Worm (Caenorhabditis elegans): ENCODE data around the gene nhr-231.

Gene nhr-231

DNA sequence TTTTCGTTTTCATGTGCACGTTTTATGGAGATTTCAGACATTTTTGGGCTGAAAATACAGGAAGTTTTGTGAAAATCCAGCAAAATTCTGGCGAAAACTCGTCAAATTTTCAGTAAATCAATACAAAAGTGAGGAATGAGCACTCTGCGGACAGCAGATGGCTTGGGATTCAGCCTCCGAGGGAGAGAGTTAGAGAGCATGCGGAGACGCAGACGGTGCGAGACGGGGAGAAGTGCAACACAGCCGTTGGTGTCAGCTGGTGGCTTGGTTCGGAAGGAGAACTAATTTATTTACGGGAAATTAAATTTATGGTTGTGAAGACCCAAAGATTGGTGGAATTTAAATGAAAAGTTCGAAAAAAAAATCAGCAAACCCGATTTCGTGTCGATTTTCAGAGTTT lies 17.9 kb downstream of the nhr-231 start, which contains the start of gene C54E10.6:
C54E10.6 (minus strand) TSS at position 109 of the 400 bp plus-strand sequence.
- TF ChIP-seq ztf-11 (tag; optimal IDR thresholded peaks at IDR 0.05) = peak in 1 of 2 experiments; percentile 23
- TF ChIP-seq efl-1 (optimal IDR thresholded peaks at IDR 0.05) = peak in 1 of 2 experiments; percentile 5
- no peak for TF ChIP-seq efl-1 (GFP tag; optimal IDR thresholded peaks at IDR 0.05 in 1 of 2)
- TF ChIP-seq jun-1 (tag; optimal IDR thresholded peaks at IDR 0.05) = no peak
- 0 out of 2 replicates have a peak, but pooled peaks have one; percentile 11 for TF ChIP-seq nhr-19 (GFP tag; conservative IDR thresholded peaks at IDR 0.05)
- no peak for TF ChIP-seq pqm-1 (tag; optimal IDR thresholded peaks at IDR 0.05)
- TF ChIP-seq tbx-2 (tag; optimal IDR thresholded peaks at IDR 0.05) = peak; percentile 18
- TF ChIP-seq lin-14 (GFP tag; optimal IDR thresholded peaks at IDR 0.05) = peak; percentile 46
- peak; percentile 60 for TF ChIP-seq rnt-1 (tag; optimal IDR thresholded peaks at IDR 0.05)
- TF ChIP-seq dpl-1 (GFP tag; optimal IDR thresholded peaks at IDR 0.05) = no peak
- peak; percentile 9 for TF ChIP-seq nhr-47 (tag; optimal IDR thresholded peaks at IDR 0.05)
- peak; percentile 16 for TF ChIP-seq snu-23 (GFP tag; optimal IDR thresholded peaks at IDR 0.05)

DNA sequence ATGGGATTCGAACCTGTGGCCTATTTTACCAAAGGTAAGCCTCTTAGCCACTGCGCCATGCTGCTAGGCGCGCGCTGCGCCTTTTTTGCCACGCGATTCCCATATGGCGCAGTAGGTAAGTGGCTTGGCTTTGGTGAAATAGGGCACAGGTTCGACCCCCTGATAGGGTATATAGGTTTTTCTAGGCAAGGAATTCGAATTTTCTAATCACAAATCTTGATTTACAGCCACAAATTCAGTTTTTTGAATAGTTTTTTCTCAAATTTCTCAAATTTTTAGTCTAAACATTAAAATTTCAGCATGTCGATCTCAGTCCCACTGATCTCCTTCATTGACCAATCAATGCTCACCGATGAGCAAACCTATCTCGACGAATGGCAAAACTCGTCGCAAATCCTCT lies 19.9 kb downstream of the nhr-231 start, which contains the start of gene C54E10.3:
C54E10.3 (plus strand) TSS at position 301 of the 400 bp plus-strand sequence.
- no peak for TF ChIP-seq hlh-4 (tag; optimal IDR thresholded peaks at IDR 0.05)
- no peak for TF ChIP-seq mep-1 (tag; optimal IDR thresholded peaks at IDR 0.05)
- TF ChIP-seq aha-1 (tag; optimal IDR thresholded peaks at IDR 0.05) = no peak
- TF ChIP-seq grh-1 (GFP tag; IDR thresholded peaks at IDR 0.05) = no peak
- no peak for TF ChIP-seq unc-62 (GFP tag; optimal IDR thresholded peaks at IDR 0.05)
- TF ChIP-seq nhr-28 (tag; optimal IDR thresholded peaks at IDR 0.05) = no peak
- no peak for TF ChIP-seq ceh-63 (GFP tag; optimal IDR thresholded peaks at IDR 0.05)
- TF ChIP-seq nhr-237 (tag; optimal IDR thresholded peaks at IDR 0.05) = no peak
- no peak for TF ChIP-seq ceh-8 (GFP tag; optimal IDR thresholded peaks at IDR 0.05)
- no peak for TF ChIP-seq sptf-1 (tag; optimal IDR thresholded peaks at IDR 0.05)
- TF ChIP-seq nhr-71 (tag; optimal IDR thresholded peaks at IDR 0.05) = no peak
- no peak for TF ChIP-seq nhr-11 (tag; optimal IDR thresholded peaks at IDR 0.05)
- TF ChIP-seq nhr-84 (tag; optimal IDR thresholded peaks at IDR 0.05) = no peak
- no peak for TF ChIP-seq lsy-2 (tag; optimal IDR thresholded peaks at IDR 0.05)
- TF ChIP-seq unc-98 (GFP tag; IDR thresholded peaks at IDR 0.05) = no peak
- no peak for TF ChIP-seq nhr-85 (tag)
- TF ChIP-seq mdl-1 (tag; optimal IDR thresholded peaks at IDR 0.05) = no peak
- no peak for TF ChIP-seq nhr-76 (tag; optimal IDR thresholded peaks at IDR 0.05)
- no peak for TF ChIP-seq egl-13 (tag; optimal IDR thresholded peaks at IDR 0.05)

DNA sequence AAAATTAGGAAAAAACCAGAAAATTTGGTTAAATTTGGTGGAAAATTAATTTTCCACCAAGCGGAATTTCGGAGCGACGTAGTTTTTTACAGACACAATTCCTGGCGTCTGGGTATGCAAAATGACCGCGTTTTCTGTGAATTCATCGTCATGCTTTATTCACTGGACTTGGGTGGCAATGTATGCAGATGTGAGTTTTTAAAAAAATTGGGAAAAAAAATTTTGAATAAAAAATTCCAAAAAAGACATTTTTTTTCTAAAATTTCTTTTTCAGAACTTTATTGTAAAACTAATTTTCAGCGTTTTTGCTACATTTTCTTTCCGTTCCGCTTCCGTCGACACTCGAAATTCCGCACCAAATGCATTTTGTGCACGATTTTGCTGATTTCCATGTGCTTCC lies 20.6 kb downstream of the nhr-231 start, which contains the start of gene C54E10.7:
C54E10.7 (plus strand) TSS at position 301 of the 400 bp plus-strand sequence.
- TF ChIP-seq nhr-11 (tag; optimal IDR thresholded peaks at IDR 0.05) (no peak), fos-1 (tag; optimal IDR thresholded peaks at IDR 0.05) (no peak), skn-1 (tag; optimal IDR thresholded peaks at IDR 0.05) (no peak), zag-1 (tag; optimal IDR thresholded peaks at IDR 0.05) (no peak), C34B4.2 (tag; optimal IDR thresholded peaks at IDR 0.05) (no peak), blmp-1 (tag; optimal IDR thresholded peaks at IDR 0.05) (no peak), unc-62 (GFP tag; optimal IDR thresholded peaks at IDR 0.05) (no peak), nhr-20 (tag; optimal IDR thresholded peaks at IDR 0.05) (no peak), sup-37 (GFP tag; optimal IDR thresholded peaks at IDR 0.05) (no peak), pax-3 (tag; optimal IDR thresholded peaks at IDR 0.05) (no peak), unc-30 (tag; optimal IDR thresholded peaks at IDR 0.05) (no peak), C04F5.9 (tag; optimal IDR thresholded peaks at IDR 0.05) (no peak), snpc-4 (tag; optimal IDR thresholded peaks at IDR 0.05) (no peak), vab-15 (tag; optimal IDR thresholded peaks at IDR 0.05) (no peak), lsy-2 (tag; optimal IDR thresholded peaks at IDR 0.05) (no peak)
